Worm (Caenorhabditis elegans) whole organism, young adult: ENCODE data around the gene Y75B7AR.1.

ENCODE experiments used
- ceh-100 ChIP-seq: fragments of 200-800 bp; sonication (Bioruptor generic); IDR thresholded peaks from 2 replicates; pipeline ENCODE4 v1.3.6; 2022; ENCODE audit warnings: missing genetic modification reagents, missing genetic modification characterization, missing compliant biosample characterization
- nfya-1 ChIP-seq: sonication (generic microtip); optimal IDR thresholded peaks from 2 replicates; lab custom pipeline; 2017; ENCODE audit warnings: antibody characterized with exemption, missing compliant biosample characterization, missing genetic modification characterization, borderline replicate concordance; ENCODE audit not compliant: insufficient read depth

DNA sequence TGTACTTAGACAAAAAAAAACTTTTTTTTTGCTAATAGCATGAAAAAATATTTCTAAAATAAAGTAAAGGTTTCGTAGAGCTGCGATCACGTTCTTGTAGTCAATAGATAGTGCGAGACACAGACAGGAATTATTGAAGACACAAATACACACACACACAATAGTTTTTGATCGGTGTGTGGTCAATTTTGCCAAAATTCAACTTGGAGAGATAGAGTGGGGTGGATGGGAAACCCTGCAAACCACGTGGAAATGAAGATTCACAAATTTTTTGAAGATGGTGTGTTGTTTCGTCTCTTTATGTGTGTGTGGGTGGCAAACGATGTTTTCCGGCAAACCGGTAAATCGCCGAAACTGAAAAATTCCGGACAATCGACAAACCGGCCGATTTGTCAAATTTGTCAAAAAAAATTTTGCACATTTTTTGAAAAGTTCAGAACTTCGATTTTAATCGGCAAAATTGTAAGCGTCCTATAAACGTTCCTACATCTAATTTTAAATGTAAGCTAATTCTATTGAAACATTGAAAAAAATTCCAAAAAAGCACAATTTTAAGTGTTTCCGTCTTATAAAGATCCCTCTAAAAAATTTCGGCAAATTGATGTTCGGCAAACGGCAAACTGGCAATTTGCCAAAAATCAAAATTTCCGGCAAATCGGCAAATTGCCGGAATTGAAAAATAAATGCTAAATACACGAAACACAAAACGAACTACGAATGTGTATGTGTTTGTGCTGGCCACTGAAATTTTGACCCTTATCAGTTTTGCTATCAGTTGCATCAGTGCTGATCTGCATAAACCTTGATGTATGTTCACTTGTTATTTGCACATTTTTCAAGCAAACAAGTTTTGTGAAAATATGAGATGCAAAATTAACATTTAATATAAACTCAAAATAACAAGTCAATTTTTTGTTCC lies 40.0 kb upstream of the Y75B7AR.1 start:
- TF ChIP-seq nfya-1 (tag; lab: Kevin White, UChicago): no peak
- no peak for TF ChIP-seq ceh-100 (GFP tag; lab: Robert Waterston, UW)
